Fruit fly (Drosophila melanogaster): ENCODE results near the gene Pyroxd1.

The Pyroxd1 gene

DNA sequence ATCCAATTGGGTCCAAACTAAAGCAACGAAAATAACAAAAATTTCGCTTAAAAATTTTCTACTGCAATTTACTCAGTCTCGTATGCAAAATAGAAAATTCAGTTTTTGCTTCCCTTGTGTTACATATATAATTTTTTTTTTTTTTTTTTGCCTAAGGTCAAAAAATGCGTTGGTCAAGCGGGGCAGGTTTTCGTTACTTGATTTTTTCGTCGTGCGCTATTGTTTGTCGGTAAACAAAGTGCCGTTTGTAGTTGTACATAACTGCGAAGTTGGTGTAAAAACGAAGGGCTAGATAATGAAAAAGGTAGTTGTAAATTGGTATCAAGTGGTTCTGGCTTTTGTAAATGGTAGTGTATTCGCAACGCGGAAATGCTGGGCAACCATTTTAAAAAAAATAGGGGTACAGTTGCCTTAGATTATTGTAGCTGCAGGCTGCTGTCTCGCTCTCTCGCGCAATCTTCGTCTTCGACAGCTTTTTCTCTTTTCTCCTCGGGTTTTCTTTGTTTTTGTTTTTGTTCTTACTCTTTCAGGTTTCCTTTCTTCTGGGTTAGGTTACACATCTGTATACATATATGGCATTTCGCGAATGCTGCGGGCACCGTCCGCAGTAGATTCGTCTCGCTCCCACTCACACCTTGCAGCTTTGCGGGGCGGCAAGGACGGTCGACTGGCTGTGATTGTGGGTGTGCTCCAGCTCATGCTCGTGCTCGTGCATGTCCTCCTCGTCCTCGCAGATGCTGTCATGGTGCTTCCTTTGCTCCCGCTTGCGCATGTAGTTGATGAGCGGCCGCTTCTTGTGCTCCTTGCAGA lies 8.9 kb upstream of the Pyroxd1 start:
- TF ChIP-seq noc (tag; optimal IDR thresholded peaks at IDR 0.05), result no peak

DNA sequence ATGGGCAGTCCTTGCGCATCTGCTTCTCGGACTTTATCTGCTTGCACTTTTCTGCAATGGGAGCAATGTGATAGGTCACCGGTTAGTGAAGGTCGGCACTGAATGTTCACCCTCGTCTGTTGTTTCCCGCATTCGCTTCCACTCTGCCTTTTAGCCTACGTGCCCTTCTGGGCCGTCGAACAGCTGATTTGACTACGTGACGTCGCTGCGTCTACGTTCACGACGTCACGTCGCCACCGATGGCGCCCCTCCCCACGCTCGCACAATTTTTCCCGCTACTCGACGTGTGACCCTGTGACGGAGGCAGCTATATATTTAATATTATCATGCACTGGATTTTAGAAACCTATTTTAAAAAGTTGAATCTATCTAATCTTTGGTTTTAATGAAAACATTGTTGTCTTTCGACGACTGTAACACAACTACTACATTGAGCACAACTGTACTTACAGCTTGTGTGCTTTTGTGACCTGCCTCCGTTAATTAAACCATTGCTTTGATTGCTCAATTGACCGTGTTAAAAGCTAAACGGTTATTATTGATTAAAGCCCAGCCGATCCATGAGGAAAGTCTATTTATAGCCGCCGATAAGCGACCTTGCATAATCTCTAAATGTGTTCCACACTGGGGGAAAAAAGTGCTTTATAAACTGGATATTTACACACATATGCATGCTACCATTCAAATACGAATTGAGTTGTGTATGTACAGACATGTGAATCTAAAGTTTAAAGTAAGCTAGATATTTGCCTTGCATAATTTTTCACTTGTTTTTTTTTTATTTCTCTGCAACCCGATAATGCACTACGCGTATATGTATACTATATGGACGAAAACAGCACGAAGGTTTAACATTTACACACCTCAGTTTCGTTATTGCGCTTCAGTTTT lies 8.0 kb upstream of the Pyroxd1 start:
- no peak for TF ChIP-seq noc (tag; optimal IDR thresholded peaks at IDR 0.05)

DNA sequence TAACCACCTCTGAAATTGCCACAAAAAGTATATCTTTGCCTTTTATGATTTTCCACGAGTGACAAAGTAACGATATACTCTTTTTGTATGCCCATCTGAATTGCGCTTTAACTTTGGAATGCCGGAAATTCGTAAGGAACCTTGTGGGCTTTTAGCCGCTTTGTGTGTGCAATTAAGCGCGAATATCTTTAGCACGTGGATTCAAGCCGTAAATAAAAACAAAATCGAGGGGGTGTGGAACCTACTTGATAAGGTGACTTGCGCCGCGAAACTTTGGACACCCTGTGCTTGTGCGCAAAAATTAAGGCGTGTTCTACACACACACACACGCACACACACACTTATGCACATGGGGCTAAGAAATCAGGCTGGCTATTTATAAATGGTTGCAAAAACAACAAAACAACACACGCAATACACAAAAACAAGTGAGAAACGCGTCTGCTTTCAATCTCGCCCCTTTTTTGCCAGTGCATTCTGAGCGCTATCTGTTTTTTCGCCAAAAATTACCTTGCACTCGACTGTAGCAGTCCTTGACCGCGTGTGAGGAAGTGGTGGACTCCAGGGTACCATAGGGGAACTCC lies 7.1 kb upstream of the Pyroxd1 start:
- TF ChIP-seq noc (tag; optimal IDR thresholded peaks at IDR 0.05), result no peak

DNA sequence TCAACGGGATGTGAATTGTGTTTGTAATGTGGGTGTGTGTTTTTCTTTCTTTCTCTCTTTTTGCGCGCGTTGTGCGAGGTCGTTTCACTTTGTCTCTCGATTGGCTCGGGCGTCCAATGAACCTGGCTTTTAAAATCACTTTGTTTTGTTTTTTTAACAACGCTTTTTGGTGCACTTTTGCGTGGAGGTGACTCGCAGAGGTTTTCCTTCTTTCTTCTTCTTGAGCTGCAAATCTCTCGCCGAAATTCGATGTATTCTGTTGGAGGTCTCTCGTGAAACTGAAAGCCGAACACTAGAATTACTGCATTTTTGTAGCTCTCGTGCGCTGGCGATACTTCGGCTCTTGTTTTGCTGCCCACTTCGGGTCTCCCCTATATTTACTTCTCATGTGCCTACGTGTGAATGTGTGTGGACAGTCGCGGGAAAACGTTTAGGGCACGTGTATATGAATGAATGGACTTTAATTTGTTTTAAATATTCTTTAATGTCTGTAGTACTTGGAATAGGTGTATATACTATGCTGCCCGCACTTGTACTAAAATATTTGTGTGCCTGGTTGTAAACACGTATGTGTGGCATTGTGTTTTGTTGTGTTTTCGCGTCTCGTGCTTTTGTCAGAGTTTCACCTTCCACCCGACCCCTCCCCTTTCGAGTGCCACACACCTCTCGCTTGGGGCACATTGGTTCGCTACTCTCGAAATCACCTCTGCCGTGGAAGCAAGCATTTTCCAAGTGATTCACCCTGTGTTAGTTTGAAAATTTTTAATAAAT lies 6.3 kb upstream of the Pyroxd1 start, which contains the start of gene fok:
TSS of gene fok (minus strand) at position 286 of the 771 bp plus-strand sequence.
- TF ChIP-seq noc (tag; optimal IDR thresholded peaks at IDR 0.05), result peak; percentile 98

DNA sequence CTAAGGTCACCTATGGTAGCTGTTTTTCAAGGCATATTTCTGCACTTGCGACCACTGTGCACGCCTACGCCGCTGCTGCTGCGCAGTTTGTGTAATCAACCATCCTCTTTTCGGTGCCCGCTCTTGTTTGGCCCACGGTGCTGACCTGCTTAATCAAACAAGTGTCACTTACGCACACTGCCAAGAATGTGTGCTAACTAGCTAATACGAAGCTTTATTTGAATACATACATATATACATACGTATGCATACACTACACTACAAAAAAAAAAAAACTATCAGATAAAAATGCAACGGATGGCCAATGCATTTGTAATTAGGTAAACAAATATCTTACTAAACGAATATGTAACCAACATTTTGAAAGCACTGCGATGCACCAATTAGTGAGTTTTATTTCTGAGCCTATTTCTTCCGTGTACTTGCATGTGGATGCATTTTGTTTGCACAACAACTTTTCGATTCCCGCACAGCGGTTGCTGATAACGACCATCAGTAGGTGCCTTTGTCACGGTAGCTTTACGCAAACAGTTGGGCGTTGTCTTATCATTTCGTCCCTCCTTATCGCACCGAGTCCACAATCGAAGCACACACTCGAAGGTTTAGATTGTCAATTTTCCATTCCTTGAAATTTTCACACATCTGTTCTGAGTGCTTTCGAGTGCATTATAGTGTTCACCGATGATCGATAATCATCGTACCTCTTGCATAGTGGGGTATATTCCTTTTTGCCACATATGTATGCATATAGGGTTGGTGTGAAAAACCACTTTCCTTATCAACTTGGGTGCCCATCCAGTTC lies 4.7 kb upstream of the Pyroxd1 start:
- TF ChIP-seq noc (tag; optimal IDR thresholded peaks at IDR 0.05), result peak; percentile 83

DNA sequence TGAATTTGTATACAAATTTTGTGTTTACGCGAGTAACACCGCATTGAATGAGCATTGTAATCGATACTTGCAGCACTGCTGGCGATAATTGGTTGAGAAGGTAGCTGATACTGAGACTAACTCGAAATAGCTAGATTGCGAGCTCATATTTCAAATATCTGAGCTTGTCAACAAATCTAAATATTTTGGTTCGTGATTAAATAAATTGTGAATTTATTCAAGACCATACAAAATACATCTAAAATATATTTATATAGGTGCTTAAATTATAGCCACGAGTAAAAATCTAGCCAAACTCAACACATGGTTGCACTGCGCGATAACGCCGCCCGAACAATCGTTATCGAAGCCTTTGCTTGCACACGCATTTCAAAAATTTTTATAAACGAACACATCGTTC lies 2.6 kb downstream of the Pyroxd1 start, which contains the start of the genes Taf13 and nesd:
TSS of gene Taf13 (minus strand) at position 56 of the 400 bp plus-strand sequence.
TSS of gene nesd (plus strand) at position 179 of the 400 bp plus-strand sequence.
- TF ChIP-seq noc (tag; optimal IDR thresholded peaks at IDR 0.05), result peak; percentile 22

DNA sequence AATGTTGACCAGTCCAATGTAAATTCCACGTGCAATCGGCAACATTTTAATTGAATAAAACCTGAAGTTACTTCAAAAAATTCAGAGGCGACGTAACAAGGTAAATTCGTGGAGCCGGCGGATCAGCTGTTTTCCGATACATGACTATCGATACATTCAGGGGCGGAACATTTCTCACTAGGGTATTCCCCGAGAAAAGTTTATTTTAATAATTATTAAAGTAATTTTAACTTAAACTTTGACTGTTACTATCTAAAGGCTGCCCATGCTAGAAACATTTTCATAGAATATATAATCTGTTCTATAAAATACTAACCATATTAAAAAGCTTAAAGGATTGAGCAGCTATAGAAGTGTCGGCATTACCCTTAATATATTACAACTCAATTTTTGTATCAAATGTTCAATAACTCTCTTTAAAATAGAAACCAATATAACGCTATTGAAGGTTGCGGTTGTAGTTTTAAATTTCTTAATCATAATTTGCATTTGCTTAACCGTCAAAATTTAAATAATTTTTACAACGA lies 5.9 kb downstream of the Pyroxd1 start, which contains the start of the genes mRpS18B and Kua:
TSS of gene mRpS18B (minus strand) at position 149 of the 527 bp plus-strand sequence.
TSS of gene Kua (plus strand) at position 477 of the 527 bp plus-strand sequence.
- peak; percentile 13 for TF ChIP-seq noc (tag; optimal IDR thresholded peaks at IDR 0.05)

DNA sequence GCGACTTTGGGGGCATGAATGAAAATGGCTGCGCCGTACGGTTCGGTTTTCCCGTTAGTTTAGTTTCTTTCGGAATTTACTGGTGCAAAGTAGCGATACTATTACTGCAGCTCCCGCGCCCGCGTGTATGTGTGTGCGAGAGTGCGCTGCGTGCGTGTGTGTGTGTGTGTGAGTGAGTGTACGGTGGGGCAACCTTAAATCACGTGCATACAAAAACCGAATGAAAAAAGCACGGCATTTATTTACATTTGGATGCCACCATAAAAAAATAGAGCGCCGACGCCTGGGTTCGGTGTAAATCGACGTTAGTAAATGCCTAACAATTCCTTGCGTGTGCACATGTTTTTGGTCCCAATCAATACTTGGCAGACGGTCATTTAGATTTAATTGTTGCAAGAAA lies 6.5 kb downstream of the Pyroxd1 start:
- no peak for TF ChIP-seq noc (tag; optimal IDR thresholded peaks at IDR 0.05)

DNA sequence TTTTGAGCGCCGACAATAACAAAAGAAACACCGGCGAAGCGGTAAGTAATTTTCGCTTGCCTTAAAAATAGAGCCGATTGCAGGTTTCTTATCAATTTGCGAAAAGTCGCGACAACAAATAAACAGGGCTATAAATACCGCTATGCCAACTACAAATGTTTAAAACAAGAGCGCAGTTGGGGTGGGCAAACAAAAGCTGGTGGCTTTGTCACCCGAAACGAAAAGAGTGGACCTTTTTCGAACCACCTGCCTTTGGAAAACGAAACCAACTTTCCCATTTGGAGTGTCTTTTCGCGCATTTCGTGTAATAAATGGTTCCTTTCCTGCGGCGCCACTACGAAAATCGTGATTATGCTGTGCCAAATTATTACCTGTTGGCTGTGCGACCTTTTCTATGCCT lies 7.0 kb downstream of the Pyroxd1 start:
- TF ChIP-seq noc (tag; optimal IDR thresholded peaks at IDR 0.05), result peak; percentile 20

DNA sequence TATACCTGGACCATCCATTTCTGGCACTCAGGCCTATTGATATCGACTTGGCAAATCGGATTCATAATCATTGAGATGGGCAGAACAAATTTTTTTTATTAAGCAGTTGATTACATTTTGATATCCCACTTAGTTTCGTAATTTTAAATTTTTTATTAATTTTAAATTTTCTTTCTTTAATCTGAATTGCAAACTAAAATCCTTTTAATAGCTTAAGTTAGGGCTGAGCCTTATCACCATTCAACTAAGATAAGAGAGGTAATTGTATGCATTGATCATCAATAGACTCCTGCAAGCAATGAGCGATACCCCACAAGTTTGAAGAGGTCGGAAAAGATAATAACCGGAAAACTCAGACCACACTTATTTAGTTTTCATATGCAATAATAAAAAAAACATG lies 12.8 kb downstream of the Pyroxd1 start, which contains the start of gene CG13970:
TSS of gene CG13970 (minus strand) at position 101 of the 400 bp plus-strand sequence.
- TF ChIP-seq noc (tag; optimal IDR thresholded peaks at IDR 0.05), result no peak

DNA sequence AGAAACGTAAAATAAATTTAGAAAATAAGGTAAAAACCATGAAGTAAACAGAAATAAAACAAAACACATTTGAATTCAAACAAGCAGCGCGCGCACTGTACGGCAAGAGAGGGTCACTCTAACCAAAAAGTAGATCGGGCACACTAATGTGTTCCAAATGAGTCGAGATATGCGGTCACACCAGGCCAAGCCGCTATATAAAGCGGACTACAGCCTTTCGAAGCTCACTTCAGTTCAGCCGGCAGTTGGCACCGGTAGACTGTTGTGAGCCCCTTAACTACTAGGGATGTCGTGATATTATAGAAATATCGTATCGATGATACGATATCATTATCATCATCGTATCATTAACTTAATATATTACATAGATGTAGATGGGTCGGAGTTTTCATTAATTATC lies 13.3 kb downstream of the Pyroxd1 start:
- TF ChIP-seq noc (tag; optimal IDR thresholded peaks at IDR 0.05), result no peak

DNA sequence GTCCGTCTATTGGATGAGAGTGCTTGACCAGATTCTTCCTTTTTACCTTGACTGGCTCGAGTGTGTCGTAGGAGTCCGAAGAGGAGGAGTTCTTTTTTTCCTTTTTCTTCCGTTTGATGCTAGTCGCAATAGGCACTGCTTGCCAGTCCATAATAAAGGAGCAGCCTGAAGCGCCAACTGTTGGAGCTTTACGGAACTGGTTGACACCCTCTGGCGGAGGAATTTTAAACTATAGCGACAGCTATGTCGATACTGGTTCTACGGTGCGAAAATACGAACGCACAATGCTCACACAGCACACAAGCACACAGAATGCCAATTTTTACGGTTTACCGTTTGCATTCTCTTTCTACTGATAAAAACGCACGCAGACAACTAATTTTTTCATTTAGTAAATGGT lies 15.4 kb downstream of the Pyroxd1 start:
- no peak for TF ChIP-seq noc (tag; optimal IDR thresholded peaks at IDR 0.05)

DNA sequence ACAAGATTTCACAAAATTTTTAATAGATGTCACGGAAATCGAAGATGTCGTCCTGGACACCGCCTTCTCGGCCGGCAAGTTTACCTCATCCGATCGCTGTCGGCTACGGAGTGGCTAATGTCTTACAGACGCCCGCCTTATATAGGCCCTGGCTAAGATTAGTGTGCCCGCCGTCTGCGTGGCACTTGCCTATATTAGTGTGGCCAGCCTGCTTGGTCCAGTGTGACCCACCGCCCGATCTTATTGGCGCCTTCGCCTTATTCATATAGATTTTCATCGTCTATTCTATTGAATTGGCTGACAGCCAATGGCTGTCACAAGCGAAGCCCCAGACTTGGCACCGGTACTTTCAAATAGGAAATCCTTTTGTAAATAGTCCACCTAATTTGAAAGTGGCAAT lies 24.6 kb downstream of the Pyroxd1 start:
- no peak for TF ChIP-seq noc (tag; optimal IDR thresholded peaks at IDR 0.05)

DNA sequence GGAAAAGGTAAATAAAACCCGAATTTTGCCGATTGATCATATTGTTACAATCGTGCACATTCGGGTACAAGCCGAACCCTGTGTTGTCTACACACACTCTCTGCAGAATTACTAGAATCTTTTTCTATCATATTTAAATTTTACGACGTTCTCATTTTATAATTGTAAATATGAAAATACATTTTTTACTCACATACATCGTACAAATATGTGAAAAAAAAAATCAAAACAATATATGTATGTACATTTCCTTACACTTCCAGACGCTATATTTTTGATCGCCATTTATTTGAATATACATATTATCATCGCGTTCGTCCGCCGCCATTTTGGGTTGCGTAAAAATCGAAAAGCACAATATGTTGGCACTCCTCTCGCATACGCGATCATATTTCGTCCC lies 26.5 kb downstream of the Pyroxd1 start:
- no peak for TF ChIP-seq noc (tag; optimal IDR thresholded peaks at IDR 0.05)

All from whole organism, larva.